Worm (Caenorhabditis elegans) whole organism, young adult: ENCODE data around the gene str-238.
A peak's percentile ranks its signal among the peaks of the same experiment; 100 is the strongest.

ENCODE experiments used
- B0336.3 ChIP-seq: fragments of 200-800 bp; sonication (Bioruptor generic); IDR thresholded peaks from 2 replicates; pipeline ENCODE4 v1.3.6; 2022; ENCODE audit warnings: missing genetic modification characterization, missing compliant biosample characterization
- F22D6.2 ChIP-seq: sonication (generic microtip); optimal IDR thresholded peaks from 2 replicates; lab custom pipeline; 2016; ENCODE audit warnings: mild to moderate bottlenecking, missing genetic modification characterization, missing compliant biosample characterization
- F33H1.4 ChIP-seq: fragments of 200-800 bp; sonication (Bioruptor generic); IDR thresholded peaks from 2 replicates; pipeline ENCODE4 v1.3.6; 2022; ENCODE audit warnings: missing genetic modification reagents, missing genetic modification characterization, missing compliant biosample characterization
- F37B4.10 ChIP-seq: fragments of 200-800 bp; sonication (Bioruptor generic); IDR thresholded peaks from 2 replicates; pipeline ENCODE4 v1.3.6; 2022; ENCODE audit warnings: missing genetic modification characterization, missing compliant biosample characterization
- F55B11.4 ChIP-seq: sonication (generic microtip); optimal IDR thresholded peaks from 2 replicates; lab custom pipeline; 2016; ENCODE audit warnings: missing compliant biosample characterization, missing genetic modification characterization, borderline replicate concordance; ENCODE audit not compliant: insufficient read depth
- F57A8.1 ChIP-seq: fragments of 200-800 bp; sonication (Bioruptor generic); optimal IDR thresholded peaks from 2 replicates; lab custom pipeline; 2018; ENCODE audit warnings: mild to moderate bottlenecking, missing genetic modification characterization, moderate library complexity, missing compliant biosample characterization
- T07F8.4 ChIP-seq: sonication (generic microtip); optimal IDR thresholded peaks from 2 replicates; lab custom pipeline; 2016; ENCODE audit warnings: mild to moderate bottlenecking, missing genetic modification characterization, moderate library complexity, missing compliant biosample characterization
- T26A5.8 ChIP-seq: sonication (generic microtip); optimal IDR thresholded peaks from 2 replicates; lab custom pipeline; 2016; ENCODE audit warnings: missing genetic modification characterization, missing compliant biosample characterization
- Y53G8AR.9 ChIP-seq: fragments of 200-800 bp; sonication (Bioruptor generic); conservative IDR thresholded peaks from 2 replicates; pipeline ENCODE4 v1.3.6; 2022; ENCODE audit warnings: missing genetic modification reagents, missing genetic modification characterization, missing compliant biosample characterization
- Y95B8A.8 ChIP-seq: fragments of 200-800 bp; sonication (Bioruptor generic); IDR thresholded peaks from 2 replicates; pipeline ENCODE4 v1.3.6; 2022; ENCODE audit warnings: missing genetic modification reagents, missing genetic modification characterization, missing compliant biosample characterization
- ZK185.1 ChIP-seq: sonication (generic microtip); optimal IDR thresholded peaks from 2 replicates; lab custom pipeline; 2016; ENCODE audit warnings: mild to moderate bottlenecking, missing genetic modification characterization, missing compliant biosample characterization; ENCODE audit not compliant: poor library complexity, severe bottlenecking
- ama-1 ChIP-seq, 3 experiments: fragments of 150-350 bp in 1 of 3; sonication (generic microtip) in 2 of 3; optimal IDR thresholded peaks; 2 replicates each; lab custom pipeline; 2014 to 2018; ENCODE audit warnings: missing biosample characterization in 2 of 3, missing genetic modification characterization in 2 of 3, missing genetic modification reagents in 2 of 3
- atf-7 ChIP-seq: sonication (generic microtip); optimal IDR thresholded peaks from 2 replicates; lab custom pipeline; 2017; ENCODE audit warnings: mild to moderate bottlenecking, missing genetic modification characterization, missing compliant biosample characterization
- attf-5 ChIP-seq: fragments of 200-800 bp; sonication (Bioruptor generic); optimal IDR thresholded peaks from 2 replicates; lab custom pipeline; 2018; ENCODE audit warnings: mild to moderate bottlenecking, missing genetic modification characterization, missing compliant biosample characterization
- bed-1 ChIP-seq: fragments of 200-800 bp; sonication (Bioruptor generic); IDR thresholded peaks from 2 replicates; pipeline ENCODE4 v1.3.6; 2022; ENCODE audit warnings: missing genetic modification reagents, missing genetic modification characterization, missing compliant biosample characterization
- bed-2 ChIP-seq: fragments of 200-800 bp; sonication (Bioruptor generic); IDR thresholded peaks from 2 replicates; pipeline ENCODE4 v1.3.6; 2022; ENCODE audit warnings: missing genetic modification reagents, missing genetic modification characterization, missing compliant biosample characterization
- cebp-2 ChIP-seq: fragments of 200-800 bp; sonication (Bioruptor generic); IDR thresholded peaks from 2 replicates; pipeline ENCODE4 v1.3.6; 2022; ENCODE audit warnings: missing genetic modification characterization, missing compliant biosample characterization
- ceh-40 ChIP-seq: fragments of 200-800 bp; sonication (Bioruptor generic); IDR thresholded peaks from 2 replicates; pipeline ENCODE4 v1.3.6; 2022; ENCODE audit warnings: missing genetic modification characterization, missing compliant biosample characterization
- ceh-79 ChIP-seq: sonication (generic microtip); optimal IDR thresholded peaks from 2 replicates; lab custom pipeline; 2017; ENCODE audit warnings: mild to moderate bottlenecking, missing genetic modification characterization, missing compliant biosample characterization
- ceh-91 ChIP-seq: fragments of 200-800 bp; sonication (Bioruptor generic); IDR thresholded peaks from 2 replicates; pipeline ENCODE4 v1.3.6; 2022; ENCODE audit warnings: missing genetic modification reagents, missing genetic modification characterization, missing compliant biosample characterization
- chd-7 ChIP-seq: sonication (generic microtip); optimal IDR thresholded peaks from 2 replicates; lab custom pipeline; 2016; ENCODE audit warnings: mild to moderate bottlenecking, missing genetic modification characterization, moderate library complexity, missing compliant biosample characterization
- die-1 ChIP-seq: sonication (generic microtip); optimal IDR thresholded peaks from 2 replicates; lab custom pipeline; 2016; ENCODE audit warnings: missing genotype, mild to moderate bottlenecking, missing genetic modification characterization, missing compliant biosample characterization
- dpff-1 ChIP-seq: sonication (generic microtip); optimal IDR thresholded peaks from 2 replicates; lab custom pipeline; 2017; ENCODE audit warnings: mild to moderate bottlenecking, missing genetic modification characterization, missing compliant biosample characterization
- ets-4 ChIP-seq: fragments of 200-800 bp; sonication (Bioruptor generic); optimal IDR thresholded peaks from 2 replicates; lab custom pipeline; 2018; ENCODE audit warnings: mild to moderate bottlenecking, missing genetic modification characterization, missing compliant biosample characterization
- gei-17 ChIP-seq: fragments of 200-800 bp; sonication (Bioruptor generic); optimal IDR thresholded peaks from 2 replicates; lab custom pipeline; 2018; ENCODE audit warnings: mild to moderate bottlenecking, missing genetic modification characterization, missing compliant biosample characterization
- him-1 ChIP-seq: sonication (generic microtip); optimal IDR thresholded peaks from 2 replicates; lab custom pipeline; 2016; ENCODE audit warnings: missing genotype, missing genetic modification reagents, missing genetic modification characterization, missing compliant biosample characterization
- hrde-1 ChIP-seq: sonication (generic microtip); optimal IDR thresholded peaks from 2 replicates; lab custom pipeline; 2016; ENCODE audit warnings: missing genetic modification characterization, mild to moderate bottlenecking, missing compliant biosample characterization, moderate library complexity, missing genotype, missing genetic modification reagents, borderline replicate concordance
- lag-1 ChIP-seq: fragments of 200-800 bp; sonication (Bioruptor generic); IDR thresholded peaks from 2 replicates; pipeline ENCODE4 v1.3.6; 2022; ENCODE audit warnings: missing genetic modification reagents, missing genetic modification characterization, missing compliant biosample characterization
- let-607 ChIP-seq, 2 experiments: fragments of 200-800 bp in 1 of 2; sonication (Bioruptor generic) in 1 of 2; sonication (generic microtip) in 1 of 2; optimal IDR thresholded peaks; 2 replicates each; lab custom pipeline; 2016 to 2018; ENCODE audit warnings: mild to moderate bottlenecking in 2 of 2, missing compliant biosample characterization in 2 of 2, missing genetic modification characterization in 2 of 2, moderate library complexity in 2 of 2, missing genotype in 1 of 2
- lin-26 ChIP-seq: fragments of 200-800 bp; sonication (Bioruptor generic); IDR thresholded peaks from 2 replicates; pipeline ENCODE4 v1.3.6; 2022; ENCODE audit warnings: missing genetic modification reagents, missing genetic modification characterization, missing compliant biosample characterization
- lin-35 ChIP-seq, 3 experiments: fragments of 150-350 bp in 2 of 3; sonication (generic microtip) in 1 of 3; optimal IDR thresholded peaks; 2 replicates each; lab custom pipeline; 2014 to 2018; ENCODE audit warnings: missing biosample characterization in 3 of 3, missing genetic modification characterization in 3 of 3, missing genetic modification reagents in 3 of 3
- madf-10 ChIP-seq: sonication (generic microtip); optimal IDR thresholded peaks from 2 replicates; lab custom pipeline; 2016; ENCODE audit warnings: mild to moderate bottlenecking, missing genetic modification characterization, missing compliant biosample characterization
- madf-8 ChIP-seq: fragments of 200-800 bp; sonication (Bioruptor generic); conservative IDR thresholded peaks from 2 replicates; pipeline ENCODE4 v1.3.6; 2022; ENCODE audit warnings: missing genetic modification reagents, missing genetic modification characterization, missing compliant biosample characterization
- mel-28 ChIP-seq: sonication (generic microtip); optimal IDR thresholded peaks from 2 replicates; lab custom pipeline; 2016; ENCODE audit warnings: borderline replicate concordance, mild to moderate bottlenecking, missing genetic modification characterization, missing compliant biosample characterization
- nfya-1 ChIP-seq: sonication (generic microtip); optimal IDR thresholded peaks from 2 replicates; lab custom pipeline; 2017; ENCODE audit warnings: antibody characterized with exemption, missing compliant biosample characterization, missing genetic modification characterization, borderline replicate concordance; ENCODE audit not compliant: insufficient read depth
- nfyb-1 ChIP-seq: fragments of 200-800 bp; sonication (Bioruptor generic); IDR thresholded peaks from 2 replicates; pipeline ENCODE4 v1.3.6; 2022; ENCODE audit warnings: missing genetic modification reagents, missing genetic modification characterization, missing compliant biosample characterization
- pbrm-1 ChIP-seq: fragments of 200-800 bp; sonication (Bioruptor generic); IDR thresholded peaks from 2 replicates; pipeline ENCODE4 v1.3.6; 2022; ENCODE audit warnings: missing genetic modification reagents, missing genetic modification characterization, missing compliant biosample characterization
- rec-8 ChIP-seq, 2 experiments: sonication (generic microtip); optimal IDR thresholded peaks; 2 replicates each; lab custom pipeline; 2016; ENCODE audit warnings: mild to moderate bottlenecking in 2 of 2, missing genetic modification characterization in 2 of 2, missing genetic modification reagents in 2 of 2, missing genotype in 2 of 2, missing biosample characterization in 1 of 2, missing compliant biosample characterization in 1 of 2, moderate library complexity in 1 of 2
- repo-1 ChIP-seq: sonication (generic microtip); optimal IDR thresholded peaks from 2 replicates; lab custom pipeline; 2017; ENCODE audit warnings: mild to moderate bottlenecking, missing genetic modification characterization, missing compliant biosample characterization
- sea-2 ChIP-seq: fragments of 200-800 bp; sonication (Bioruptor generic); IDR thresholded peaks from 2 replicates; pipeline ENCODE4 v1.3.6; 2022; ENCODE audit warnings: missing genetic modification characterization, missing compliant biosample characterization
- snpc-3.4 ChIP-seq: sonication (generic microtip); optimal IDR thresholded peaks from 2 replicates; lab custom pipeline; 2017; ENCODE audit warnings: missing genetic modification characterization, mild to moderate bottlenecking, missing compliant biosample characterization, antibody characterized with exemption, moderate library complexity, missing genotype, missing genetic modification reagents
- tbp1 ChIP-seq: fragments of 200-800 bp; sonication (Bioruptor generic); optimal IDR thresholded peaks from 2 replicates; lab custom pipeline; 2018; ENCODE audit warnings: mild to moderate bottlenecking, missing genetic modification characterization, missing compliant biosample characterization
- tlf-1 ChIP-seq: fragments of 200-800 bp; sonication (Bioruptor generic); optimal IDR thresholded peaks from 2 replicates; lab custom pipeline; 2018; ENCODE audit warnings: mild to moderate bottlenecking, missing genetic modification characterization, missing compliant biosample characterization
- unc-62 ChIP-seq: fragments of 150-350 bp; optimal IDR thresholded peaks from 2 replicates; lab custom pipeline; 2014; ENCODE audit warnings: missing biosample characterization, missing genetic modification reagents, missing genetic modification characterization
- zfh-2 ChIP-seq: fragments of 200-800 bp; sonication (Bioruptor generic); conservative IDR thresholded peaks from 2 replicates; pipeline ENCODE4 v1.3.6; 2022; ENCODE audit warnings: missing genetic modification reagents, missing genetic modification characterization, missing compliant biosample characterization
- ztf-3 ChIP-seq: fragments of 200-800 bp; sonication (Bioruptor generic); optimal IDR thresholded peaks from 2 replicates; lab custom pipeline; 2018; ENCODE audit warnings: mild to moderate bottlenecking, missing genetic modification characterization, missing compliant biosample characterization

The str-238 gene

DNA sequence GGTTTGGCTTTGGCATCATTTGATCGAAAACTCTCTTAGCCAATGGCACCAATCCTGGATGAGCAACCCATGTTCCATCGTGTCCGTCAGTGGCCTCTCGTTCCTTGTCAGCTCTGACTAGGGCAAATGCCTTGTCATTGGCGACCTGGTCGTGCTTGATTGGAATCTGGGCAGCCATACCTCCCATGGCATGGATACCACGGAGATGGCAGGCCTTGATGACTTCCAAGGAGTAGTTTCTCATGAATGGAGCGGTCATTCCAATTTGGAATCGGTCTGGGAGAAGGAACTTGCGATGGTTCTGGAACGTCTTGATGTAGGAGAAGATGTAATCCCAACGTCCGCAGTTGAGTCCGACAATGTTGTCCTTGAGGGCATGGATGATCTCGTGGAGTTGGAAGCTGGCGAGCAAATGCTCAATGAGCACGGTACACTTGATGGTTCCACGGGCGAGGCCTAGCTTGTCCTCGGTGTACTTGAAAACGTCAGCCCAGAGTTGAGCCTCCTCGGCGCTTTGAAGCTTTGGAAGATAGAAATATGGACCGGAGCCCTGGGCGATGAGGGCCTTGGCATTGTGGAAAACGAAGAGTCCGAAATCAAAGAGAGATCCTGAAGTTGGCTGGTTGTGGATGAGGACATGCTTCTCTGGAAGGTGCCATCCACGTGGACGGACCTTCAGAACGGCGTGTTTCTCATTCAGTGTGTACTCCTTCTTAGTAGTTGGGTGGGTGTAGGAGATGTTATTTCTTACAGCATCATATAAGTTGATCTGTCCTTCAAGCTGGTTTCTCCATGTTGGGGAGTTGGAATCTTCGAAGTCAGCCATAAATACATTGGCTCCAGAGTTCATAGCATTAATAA is 39.7 kb upstream of the str-238 start (continued):
- TF ChIP-seq unc-62 (GFP tag; lab: Kevin White, UChicago) (no peak), repo-1 (tag; lab: Kevin White, UChicago) (no peak), rec-8 (tag; optimal IDR thresholded peaks at IDR 0.05; lab: Kevin White, UChicago) (no peak), ZK185.1 (tag; lab: Kevin White, UChicago) (peak; percentile 67), dpff-1 (tag; lab: Kevin White, UChicago) (no peak), ets-4 (GFP tag; lab: Kevin White, UChicago) (no peak), F57A8.1 (GFP tag; lab: Kevin White, UChicago) (no peak), mel-28 (tag; lab: Kevin White, UChicago) (no peak), him-1 (tag; lab: Kevin White, UChicago) (no peak), pbrm-1 (GFP tag; lab: Robert Waterston, UW) (no peak), madf-8 (GFP tag; lab: Robert Waterston, UW) (no peak), attf-5 (GFP tag; lab: Kevin White, UChicago) (no peak), F55B11.4 (tag; lab: Kevin White, UChicago) (no peak), T07F8.4 (tag; lab: Kevin White, UChicago) (no peak), die-1 (no peak), snpc-3.4 (no peak), T26A5.8 (no peak), bed-2 (GFP tag; lab: Robert Waterston, UW) (no peak), gei-17 (GFP tag; lab: Kevin White, UChicago) (no peak), madf-10 (tag; lab: Kevin White, UChicago) (no peak), tbp1 (no peak), let-607 (tag; optimal IDR thresholded peaks at IDR 0.05; lab: Kevin White, UChicago) (no peak), F37B4.10 (GFP tag; lab: Robert Waterston, UW) (no peak), zfh-2 (no peak), bed-1 (GFP tag; lab: Robert Waterston, UW) (no peak), ztf-3 (GFP tag; lab: Kevin White, UChicago) (no peak), ceh-40 (GFP tag; lab: Robert Waterston, UW) (0 out of 2 replicates have a peak, but pooled peaks have one; percentile 5), Y95B8A.8 (GFP tag; lab: Robert Waterston, UW) (no peak; the same call in 1 of the 2 replicates), Y53G8AR.9 (peak; percentile 10), cebp-2 (no peak), nfyb-1 (0 out of 2 replicates have a peak, but pooled peaks have one; percentile 14), lag-1 (GFP tag; lab: Robert Waterston, UW) (no peak), B0336.3 (GFP tag; lab: Robert Waterston, UW) (peak; percentile 6), lin-26 (GFP tag; lab: Robert Waterston, UW) (peak; percentile 75; the same call in 1 of the 2 replicates), lin-35 (GFP tag; optimal IDR thresholded peaks at IDR 0.05; lab: Kevin White, UChicago) (no peak), hrde-1 (tag; lab: Kevin White, UChicago) (no peak), nfya-1 (tag; lab: Kevin White, UChicago) (no peak), chd-7 (tag; lab: Kevin White, UChicago) (no peak), sea-2 (GFP tag; lab: Robert Waterston, UW) (no peak), ceh-79 (tag; lab: Kevin White, UChicago) (no peak), F33H1.4 (GFP tag; lab: Robert Waterston, UW) (no peak), tlf-1 (peak; percentile 9), ama-1 (optimal IDR thresholded peaks at IDR 0.05; lab: Kevin White, UChicago) (peak; percentile 88), ama-1 (GFP tag; optimal IDR thresholded peaks at IDR 0.05; lab: Kevin White, UChicago) (peak in 1 of 2 experiments; percentile 12), F22D6.2 (tag; lab: Kevin White, UChicago) (no peak), atf-7 (no peak), ceh-91 (GFP tag; lab: Robert Waterston, UW) (no peak)
